Fruit fly (Drosophila melanogaster): ENCODE results near the gene CG1271.

Gene CG1271

dm6 chr3L:3090581-3091345, 38.4 kb downstream of the CG1271 start (continued):
- TF ChIP-seq Bteb2 (GFP tag; optimal IDR thresholded peaks at IDR 0.05) (peak; percentile 30), HmgZ (tag; optimal IDR thresholded peaks at IDR 0.05) (peak; percentile 59), CG10654 (GFP tag; optimal IDR thresholded peaks at IDR 0.05) (no peak), Opbp (GFP tag; IDR thresholded peaks at IDR 0.05; ENCODE audit: partially characterized antibody) (peak; percentile 67; the same call in 2 of the 3 replicates), esg (GFP tag; conservative IDR thresholded peaks at IDR 0.05) (no peak), CG14860 (GFP tag; IDR thresholded peaks at IDR 0.05; ENCODE audit: partially characterized antibody) (no peak), Lpt (GFP tag; optimal IDR thresholded peaks at IDR 0.05) (no peak), unc-4 (GFP tag; IDR thresholded peaks at IDR 0.05; ENCODE audit: partially characterized antibody) (0 out of 2 replicates have a peak, but pooled peaks have one; percentile 26), rib (GFP tag; IDR thresholded peaks at IDR 0.05) (peak; percentile 51; the same call in 1 of the 2 replicates), CG2116 (GFP tag; optimal IDR thresholded peaks at IDR 0.05) (no peak), CG3065 (GFP tag; optimal IDR thresholded peaks at IDR 0.05) (no peak), gro (GFP tag; optimal IDR thresholded peaks at IDR 0.05) (peak; percentile 15), maf-S (GFP tag; optimal IDR thresholded peaks at IDR 0.05) (peak; percentile 56), CG8359 (GFP tag; optimal IDR thresholded peaks at IDR 0.05; ENCODE audit: borderline replicate concordance) (no peak), caup (GFP tag; optimal IDR thresholded peaks at IDR 0.05; ENCODE audit: severe bottlenecking) (peak; percentile 49), pfk (GFP tag; optimal IDR thresholded peaks at IDR 0.05) (no peak), CG14441 (GFP tag; IDR thresholded peaks at IDR 0.05) (no peak), ssp (GFP tag; IDR thresholded peaks at IDR 0.05) (no peak), pho (GFP tag; optimal IDR thresholded peaks at IDR 0.05) (peak; percentile 16), CG12769 (tag; optimal IDR thresholded peaks at IDR 0.05) (no peak), CG8388 (GFP tag; optimal IDR thresholded peaks at IDR 0.05) (peak; percentile 4), CG14014 (GFP tag; IDR thresholded peaks at IDR 0.05) (no peak), Hr39 (optimal IDR thresholded peaks at IDR 0.05) (no peak), Drgx (GFP tag; IDR thresholded peaks at IDR 0.05) (peak; percentile 33; the same call in 1 of the 2 replicates), YL-1 (GFP tag; optimal IDR thresholded peaks at IDR 0.05) (no peak), nerfin-2 (GFP tag; IDR thresholded peaks at IDR 0.05; ENCODE audit: partially characterized antibody) (no peak), slbo (GFP tag; IDR thresholded peaks at IDR 0.05) (no peak; the same call in 1 of the 2 replicates), CG12299 (tag; optimal IDR thresholded peaks at IDR 0.05) (no peak), CG11560 (tag; IDR thresholded peaks at IDR 0.05) (no peak), Blimp-1 (GFP tag; optimal IDR thresholded peaks at IDR 0.05) (peak; percentile 48), tll (GFP tag; optimal IDR thresholded peaks at IDR 0.05) (peak in 1 of 2 experiments; percentile 63), eyg (GFP tag; optimal IDR thresholded peaks at IDR 0.05) (no peak), CG3726 (GFP tag; IDR thresholded peaks at IDR 0.05) (no peak), HmgD (GFP tag; optimal IDR thresholded peaks at IDR 0.05) (no peak), Dref (GFP tag; IDR thresholded peaks at IDR 0.05) (no peak), CG6272 (GFP tag; IDR thresholded peaks at IDR 0.05) (no peak), corto (GFP tag; optimal IDR thresholded peaks at IDR 0.05) (no peak), CG1024 (GFP tag; IDR thresholded peaks at IDR 0.05) (peak; percentile 67), zfh1 (GFP tag; IDR thresholded peaks at IDR 0.05) (peak; percentile 70; the same call in 2 of the 3 replicates), bbx (GFP tag; IDR thresholded peaks at IDR 0.05; ENCODE audit: partially characterized antibody) (peak; percentile 70; the same call in 1 of the 2 replicates), twi (tag; optimal IDR thresholded peaks at IDR 0.05) (peak; percentile 7), dmrt11E (tag; optimal IDR thresholded peaks at IDR 0.05) (peak; percentile 32), pros (GFP tag; optimal IDR thresholded peaks at IDR 0.05) (peak; percentile 98), CG16863 (GFP tag; optimal IDR thresholded peaks at IDR 0.05) (peak; percentile 40), CG17328 (GFP tag; IDR thresholded peaks at IDR 0.05) (peak; percentile 43; the same call in 1 of the 2 replicates), gcm (GFP tag; optimal IDR thresholded peaks at IDR 0.05) (no peak), Eip74EF (GFP tag; optimal IDR thresholded peaks at IDR 0.05) (peak in 1 of 2 experiments; percentile 20), CG31224 (GFP tag; IDR thresholded peaks at IDR 0.05) (no peak)
